Worm (Caenorhabditis elegans): ENCODE measurements around the gene ssl-1.

The ssl-1 gene

ce11 chrIII:12773753-12774152 is 59.4 kb downstream of the ssl-1 start:
- TF ChIP-seq egl-44 (GFP tag; IDR thresholded peaks at IDR 0.05), result no peak
- no peak for TF ChIP-seq F23B12.7 (tag; optimal IDR thresholded peaks at IDR 0.05; ENCODE audit: insufficient read depth)
- TF ChIP-seq somi-1 (GFP tag; optimal IDR thresholded peaks at IDR 0.05), result no peak
- TF ChIP-seq B0336.3 (GFP tag; IDR thresholded peaks at IDR 0.05), result no peak
- TF ChIP-seq madf-3 (GFP tag; IDR thresholded peaks at IDR 0.05), result no peak
- TF ChIP-seq tbp1 (GFP tag; optimal IDR thresholded peaks at IDR 0.05), result no peak
- TF ChIP-seq Y79H2A.3 (GFP tag; conservative IDR thresholded peaks at IDR 0.05), result no peak
- no peak for TF ChIP-seq let-607 (tag; optimal IDR thresholded peaks at IDR 0.05)
- no peak for TF ChIP-seq sptf-2 (GFP tag; optimal IDR thresholded peaks at IDR 0.05)
- TF ChIP-seq dox-1 (GFP tag; IDR thresholded peaks at IDR 0.05), result no peak
- no peak for TF ChIP-seq ztf-28 (GFP tag; IDR thresholded peaks at IDR 0.05)
- TF ChIP-seq lin-35 (GFP tag; optimal IDR thresholded peaks at IDR 0.05), result no peak
- TF ChIP-seq xnd-1 (tag; optimal IDR thresholded peaks at IDR 0.05), result no peak
- TF ChIP-seq mxl-1 (tag; optimal IDR thresholded peaks at IDR 0.05), result no peak
- TF ChIP-seq F22D6.2 (tag; optimal IDR thresholded peaks at IDR 0.05), result no peak
- no peak for TF ChIP-seq ztf-3 (GFP tag; optimal IDR thresholded peaks at IDR 0.05)
- no peak for TF ChIP-seq gei-17 (GFP tag; optimal IDR thresholded peaks at IDR 0.05)
- TF ChIP-seq snpc-4 (GFP tag; optimal IDR thresholded peaks at IDR 0.05), result no peak
- no peak for TF ChIP-seq snpc-4 (tag; optimal IDR thresholded peaks at IDR 0.05)
- no peak for TF ChIP-seq K12H6.12 (tag; optimal IDR thresholded peaks at IDR 0.05)
- TF ChIP-seq B0019.2 (GFP tag; conservative IDR thresholded peaks at IDR 0.05), result no peak

ce11 chrIII:12779676-12780337 is 65.4 kb downstream of the ssl-1 start, which contains the start of gene gab-1:
Gene gab-1, minus strand, starts transcription at chrIII:12779726.
- TF ChIP-seq zfh-2 (GFP tag; conservative IDR thresholded peaks at IDR 0.05) (peak; percentile 79), egrh-3 (GFP tag; IDR thresholded peaks at IDR 0.05) (peak; percentile 41; the same call in 1 of the 2 replicates), lin-26 (GFP tag; IDR thresholded peaks at IDR 0.05) (0 out of 2 replicates have a peak, but pooled peaks have one; percentile 25), hlh-12 (tag; optimal IDR thresholded peaks at IDR 0.05) (no peak)

- no peak for TF ChIP-seq K11D2.4 (GFP tag; IDR thresholded peaks at IDR 0.05)
- TF ChIP-seq zim-3 (tag; optimal IDR thresholded peaks at IDR 0.05), result no peak
- no peak for TF ChIP-seq ceh-58 (GFP tag; IDR thresholded peaks at IDR 0.05)
- no peak for TF ChIP-seq madf-8 (GFP tag; conservative IDR thresholded peaks at IDR 0.05)
- no peak for TF ChIP-seq cebp-2 (GFP tag; IDR thresholded peaks at IDR 0.05)
- no peak for TF ChIP-seq attf-3 (GFP tag; conservative IDR thresholded peaks at IDR 0.05)
- TF ChIP-seq B0035.1 (tag; optimal IDR thresholded peaks at IDR 0.05), result no peak
- no peak for TF ChIP-seq ztf-25 (GFP tag; IDR thresholded peaks at IDR 0.05)
- TF ChIP-seq mcd-1 (GFP tag; IDR thresholded peaks at IDR 0.05), result no peak
- no peak for TF ChIP-seq sptf-2 (GFP tag; optimal IDR thresholded peaks at IDR 0.05)
- TF ChIP-seq xnd-1 (tag; optimal IDR thresholded peaks at IDR 0.05), result no peak
- no peak for TF ChIP-seq hsf-1 (GFP tag; IDR thresholded peaks at IDR 0.05)
- TF ChIP-seq K12H6.12 (tag; optimal IDR thresholded peaks at IDR 0.05), result no peak
- no peak for TF ChIP-seq lin-35 (GFP tag; optimal IDR thresholded peaks at IDR 0.05)
- TF ChIP-seq repo-1 (tag; optimal IDR thresholded peaks at IDR 0.05), result no peak
- no peak for TF ChIP-seq zfh-2 (GFP tag; conservative IDR thresholded peaks at IDR 0.05)
These were observed 69.5 kb downstream of the ssl-1 start for ce11 chrIII:12783878-12784277.

Measured in whole organism, young adult.